Fruit fly (Drosophila melanogaster) whole organism, embryonic: ENCODE measurements around the gene pkaap.

ENCODE experiments used
- Atf6 ChIP-seq: fragments of 200-800 bp; sonication (Bioruptor generic); IDR thresholded peaks from 2 replicates; pipeline ENCODE4 v1.3.6; 2022; ENCODE audit warnings: missing biosample characterization, missing genetic modification characterization
- BEAF-32 ChIP-seq: fragments of 200-800 bp; sonication (Bioruptor generic); optimal IDR thresholded peaks from 3 replicates; lab custom pipeline; 2017; ENCODE audit warnings: missing biosample characterization, missing genetic modification characterization, mild to moderate bottlenecking, moderate library complexity, missing genetic modification reagents
- BtbVII ChIP-seq: fragments of 200-800 bp; sonication (Bioruptor generic); optimal IDR thresholded peaks from 3 replicates; lab custom pipeline; 2017; ENCODE audit warnings: missing biosample characterization, mild to moderate bottlenecking, missing genetic modification characterization
- CG10979 ChIP-seq: fragments of 200-800 bp; sonication (Bioruptor generic); optimal IDR thresholded peaks from 2 replicates; lab custom pipeline; 2018; ENCODE audit warnings: missing biosample characterization, mild to moderate bottlenecking, missing genetic modification characterization, moderate library complexity
- CG11504 ChIP-seq: fragments of 200-800 bp; sonication (Bioruptor generic); optimal IDR thresholded peaks from 3 replicates; lab custom pipeline; 2019; ENCODE audit warnings: missing biosample characterization, mild to moderate bottlenecking, missing genetic modification characterization, moderate library complexity
- CG12299 ChIP-seq: fragments of 200-800 bp; sonication (Bioruptor generic); optimal IDR thresholded peaks from 2 replicates; lab custom pipeline; 2018; ENCODE audit warnings: missing biosample characterization, mild to moderate bottlenecking, missing genetic modification characterization
- CG1233 ChIP-seq: fragments of 200-800 bp; sonication (Bioruptor generic); optimal IDR thresholded peaks from 4 replicates; lab custom pipeline; 2018; ENCODE audit warnings: missing biosample characterization, mild to moderate bottlenecking, missing genetic modification characterization
- CG12744 ChIP-seq: fragments of 200-800 bp; sonication (Bioruptor generic); optimal IDR thresholded peaks from 2 replicates; lab custom pipeline; 2016; ENCODE audit warnings: missing biosample characterization, missing genetic modification characterization
- CG12769 ChIP-seq: fragments of 200-800 bp; sonication (Bioruptor generic); optimal IDR thresholded peaks from 2 replicates; lab custom pipeline; 2019; ENCODE audit warnings: missing biosample characterization, mild to moderate bottlenecking, missing genetic modification characterization, moderate library complexity
- CG14441 ChIP-seq: fragments of 200-800 bp; sonication (Bioruptor generic); IDR thresholded peaks from 2 replicates; pipeline ENCODE4 v1.3.6; 2022; ENCODE audit warnings: missing biosample characterization, missing genetic modification characterization
- CG14710 ChIP-seq: fragments of 200-800 bp; sonication (Bioruptor generic); optimal IDR thresholded peaks from 3 replicates; lab custom pipeline; 2019; ENCODE audit warnings: missing biosample characterization, mild to moderate bottlenecking, missing genetic modification characterization, moderate library complexity
- CG15269 ChIP-seq: fragments of 200-800 bp; sonication (Bioruptor generic); optimal IDR thresholded peaks from 2 replicates; lab custom pipeline; 2018; ENCODE audit warnings: missing biosample characterization, mild to moderate bottlenecking, missing genetic modification characterization, moderate library complexity
- CG1603 ChIP-seq: fragments of 200-800 bp; sonication (Bioruptor generic); optimal IDR thresholded peaks from 2 replicates; lab custom pipeline; 2019; ENCODE audit warnings: missing biosample characterization, mild to moderate bottlenecking, missing genetic modification characterization, moderate library complexity
- CG18011 ChIP-seq: fragments of 200-800 bp; sonication (Bioruptor generic); optimal IDR thresholded peaks from 2 replicates; lab custom pipeline; 2017; ENCODE audit warnings: missing biosample characterization, missing genetic modification characterization, mild to moderate bottlenecking, moderate library complexity, missing genotype
- CG31441 ChIP-seq: fragments of 200-800 bp; sonication (Bioruptor generic); IDR thresholded peaks from 2 replicates; pipeline ENCODE4 v1.3.6; 2022; ENCODE audit warnings: missing biosample characterization, missing genetic modification characterization
- CG33213 ChIP-seq: fragments of 200-800 bp; sonication (Bioruptor generic); optimal IDR thresholded peaks from 3 replicates; lab custom pipeline; 2016; ENCODE audit warnings: missing biosample characterization, missing genetic modification characterization
- CG5245 ChIP-seq: fragments of 200-800 bp; sonication (Bioruptor generic); optimal IDR thresholded peaks from 3 replicates; lab custom pipeline; 2016; ENCODE audit warnings: missing biosample characterization, missing genetic modification characterization
- CG6254 ChIP-seq: fragments of 200-800 bp; sonication (Bioruptor generic); optimal IDR thresholded peaks from 3 replicates; lab custom pipeline; 2017; ENCODE audit warnings: mild to moderate bottlenecking, missing biosample characterization, missing genetic modification reagents, missing genetic modification characterization
- CG6683 ChIP-seq: fragments of 200-800 bp; sonication (Bioruptor generic); optimal IDR thresholded peaks from 2 replicates; lab custom pipeline; 2017; ENCODE audit warnings: missing biosample characterization, mild to moderate bottlenecking, missing genetic modification characterization, missing genetic modification reagents
- CG6791 ChIP-seq: fragments of 200-800 bp; sonication (Bioruptor generic); IDR thresholded peaks from 3 replicates; pipeline ENCODE4 v1.3.6; 2022; ENCODE audit warnings: missing biosample characterization, missing genetic modification characterization; ENCODE audit not compliant: partially characterized antibody
- CG7987 ChIP-seq: fragments of 200-800 bp; sonication (Bioruptor generic); optimal IDR thresholded peaks from 2 replicates; lab custom pipeline; 2018; ENCODE audit warnings: missing biosample characterization, mild to moderate bottlenecking, missing genetic modification characterization, moderate library complexity
- CG8281 ChIP-seq: fragments of 200-800 bp; sonication (Bioruptor generic); optimal IDR thresholded peaks from 2 replicates; lab custom pipeline; 2018; ENCODE audit warnings: missing biosample characterization, mild to moderate bottlenecking, missing genetic modification characterization, moderate library complexity
- CG9215 ChIP-seq: fragments of 200-800 bp; sonication (Bioruptor generic); IDR thresholded peaks from 2 replicates; pipeline ENCODE4 v1.3.6; 2022; ENCODE audit warnings: missing biosample characterization, missing genetic modification characterization
- Ets97D ChIP-seq: fragments of 200-800 bp; sonication (Bioruptor generic); optimal IDR thresholded peaks from 3 replicates; lab custom pipeline; 2016; ENCODE audit warnings: missing biosample characterization, missing genetic modification characterization
- Gsc ChIP-seq: fragments of 200-800 bp; sonication (Bioruptor generic); IDR thresholded peaks from 2 replicates; pipeline ENCODE4 v1.3.6; 2022; ENCODE audit warnings: missing biosample characterization, missing genetic modification characterization
- HHEX ChIP-seq: fragments of 200-800 bp; sonication (Bioruptor generic); optimal IDR thresholded peaks from 3 replicates; lab custom pipeline; 2017; ENCODE audit warnings: missing biosample characterization, mild to moderate bottlenecking, missing genetic modification characterization, missing genetic modification reagents
- HLHmδ ChIP-seq: fragments of 200-800 bp; sonication (Bioruptor generic); optimal IDR thresholded peaks from 2 replicates; lab custom pipeline; 2018; ENCODE audit warnings: missing biosample characterization, mild to moderate bottlenecking, missing genetic modification characterization, moderate library complexity
- HmgZ ChIP-seq: fragments of 200-800 bp; sonication (Bioruptor generic); optimal IDR thresholded peaks from 2 replicates; lab custom pipeline; 2018; ENCODE audit warnings: missing biosample characterization, mild to moderate bottlenecking, missing genetic modification characterization
- Myb ChIP-seq: fragments of 200-800 bp; sonication (Bioruptor generic); optimal IDR thresholded peaks from 2 replicates; lab custom pipeline; 2016; ENCODE audit warnings: missing biosample characterization, missing genetic modification characterization
- Ptx1 ChIP-seq: fragments of 200-800 bp; sonication (Bioruptor generic); IDR thresholded peaks from 2 replicates; pipeline ENCODE4 v1.3.6; 2022; ENCODE audit warnings: missing biosample characterization, missing genetic modification characterization
- al ChIP-seq: fragments of 200-800 bp; sonication (Bioruptor generic); IDR thresholded peaks from 2 replicates; pipeline ENCODE4 v1.3.6; 2022; ENCODE audit warnings: missing biosample characterization, missing genetic modification characterization
- ato ChIP-seq: fragments of 200-800 bp; sonication (Bioruptor generic); IDR thresholded peaks from 2 replicates; pipeline ENCODE4 v1.3.6; 2022; ENCODE audit warnings: missing biosample characterization, missing genetic modification characterization; ENCODE audit not compliant: partially characterized antibody
- cad ChIP-seq: fragments of >200 bp; optimal IDR thresholded peaks from 2 replicates; lab custom pipeline; 2017; ENCODE audit warnings: missing biosample characterization, missing genetic modification characterization
- cato ChIP-seq: fragments of 200-800 bp; sonication (Bioruptor generic); optimal IDR thresholded peaks from 2 replicates; lab custom pipeline; 2016; ENCODE audit warnings: missing biosample characterization, missing genetic modification characterization, borderline replicate concordance
- da ChIP-seq: fragments of 200-800 bp; sonication (Bioruptor generic); optimal IDR thresholded peaks from 2 replicates; lab custom pipeline; 2016; ENCODE audit warnings: missing biosample characterization, missing genetic modification characterization
- hbn ChIP-seq: fragments of 200-800 bp; sonication (Bioruptor generic); IDR thresholded peaks from 2 replicates; pipeline ENCODE4 v1.3.6; 2022; ENCODE audit warnings: missing biosample characterization, missing genetic modification characterization; ENCODE audit not compliant: partially characterized antibody
- insv ChIP-seq, 2 experiments: fragments of 200-800 bp; sonication (Bioruptor generic); optimal IDR thresholded peaks; 3 replicates each; lab custom pipeline; 2016 to 2018; ENCODE audit warnings: missing biosample characterization in 2 of 2, missing genetic modification characterization in 2 of 2
- lab ChIP-seq: fragments of 200-800 bp; sonication (Bioruptor generic); optimal IDR thresholded peaks from 3 replicates; lab custom pipeline; 2017; ENCODE audit warnings: missing biosample characterization, missing genetic modification characterization, mild to moderate bottlenecking, moderate library complexity, missing genetic modification reagents
- odd ChIP-seq: fragments of 200-800 bp; sonication (Bioruptor generic); optimal IDR thresholded peaks from 2 replicates; lab custom pipeline; 2017; ENCODE audit warnings: missing biosample characterization, mild to moderate bottlenecking, missing genetic modification characterization
- onecut ChIP-seq: fragments of 200-800 bp; sonication (Bioruptor generic); IDR thresholded peaks from 2 replicates; pipeline ENCODE4 v1.3.6; 2022; ENCODE audit warnings: missing biosample characterization, missing genetic modification characterization
- psq ChIP-seq: fragments of 200-800 bp; sonication (Bioruptor generic); optimal IDR thresholded peaks from 2 replicates; lab custom pipeline; 2017; ENCODE audit warnings: missing biosample characterization, missing genetic modification characterization
- repo ChIP-seq: fragments of 200-800 bp; sonication (Bioruptor generic); optimal IDR thresholded peaks from 2 replicates; lab custom pipeline; 2016; ENCODE audit warnings: missing biosample characterization, missing genetic modification characterization
- stwl ChIP-seq: fragments of 200-800 bp; sonication (Bioruptor generic); optimal IDR thresholded peaks from 3 replicates; lab custom pipeline; 2018; ENCODE audit warnings: missing biosample characterization, mild to moderate bottlenecking, missing genetic modification characterization, moderate library complexity
- trh ChIP-seq: fragments of 200-800 bp; sonication (Bioruptor generic); optimal IDR thresholded peaks from 2 replicates; lab custom pipeline; 2016; ENCODE audit warnings: missing biosample characterization, missing genetic modification characterization
- usp ChIP-seq: fragments of >200 bp; optimal IDR thresholded peaks from 2 replicates; lab custom pipeline; 2017; ENCODE audit warnings: missing biosample characterization, missing genetic modification characterization
- vfl ChIP-seq: fragments of 200-800 bp; sonication (Bioruptor generic); optimal IDR thresholded peaks from 2 replicates; lab custom pipeline; 2016; ENCODE audit warnings: missing biosample characterization, missing genetic modification characterization
- wor ChIP-seq: fragments of 200-800 bp; sonication (Bioruptor generic); IDR thresholded peaks from 2 replicates; pipeline ENCODE4 v1.3.6; 2022; ENCODE audit warnings: missing biosample characterization, missing genetic modification characterization
- zf30C ChIP-seq: fragments of 200-800 bp; sonication (Bioruptor generic); optimal IDR thresholded peaks from 3 replicates; lab custom pipeline; 2018; ENCODE audit warnings: missing biosample characterization, mild to moderate bottlenecking, missing genetic modification characterization

Gene pkaap

DNA sequence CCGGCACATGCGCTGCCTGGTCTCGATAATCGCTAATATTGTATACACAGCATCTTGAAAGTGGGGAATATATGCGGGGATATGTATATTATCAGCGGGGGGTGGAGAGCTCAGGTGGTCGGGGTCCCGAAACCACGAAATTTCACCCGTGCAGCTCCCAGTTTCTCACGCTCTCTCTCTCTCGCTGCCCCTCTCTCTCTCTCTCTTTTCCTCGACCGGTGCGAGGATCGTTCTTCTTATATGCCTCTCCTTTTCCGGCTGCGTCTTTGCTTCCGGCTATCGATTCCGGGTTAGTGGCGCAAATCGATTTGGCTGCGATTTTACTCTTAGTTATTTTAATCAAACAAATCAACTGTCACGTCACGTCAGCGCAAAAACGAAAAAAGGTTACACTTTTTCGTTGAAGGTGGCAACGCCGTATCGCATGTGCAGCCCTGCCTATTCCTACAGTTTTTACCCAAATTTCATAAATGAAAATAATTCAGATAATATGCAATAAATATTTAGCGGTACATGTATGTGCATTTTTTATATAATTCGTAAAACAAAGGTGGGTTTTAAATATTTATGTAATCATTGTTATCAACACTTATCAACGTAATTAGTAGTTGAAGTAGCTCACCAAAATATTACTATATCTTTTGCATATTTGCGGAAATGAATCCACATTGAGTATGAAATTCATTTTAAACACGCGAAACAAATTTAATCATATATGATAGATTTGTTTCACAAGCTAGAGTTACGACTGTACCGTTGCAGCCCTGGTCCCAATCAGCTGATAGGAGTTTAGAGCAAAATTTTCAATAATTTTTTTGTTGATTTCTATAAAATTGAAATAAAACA, 11.6 kb downstream of the pkaap start, which contains the start of the genes heix and CG17328 (continued):
- TF ChIP-seq CG6683 (no peak), vfl (GFP tag; lab: Kevin White, UChicago) (no peak), CG8281 (peak; percentile 39), CG6254 (no peak), Ptx1 (GFP tag; lab: Robert Waterston, UW) (peak; percentile 81), Atf6 (peak; percentile 43; the same call in 1 of the 2 replicates), BEAF-32 (GFP tag; lab: Kevin White, UChicago) (peak; percentile 58), psq (GFP tag; lab: Kevin White, UChicago) (no peak), wor (GFP tag; lab: Robert Waterston, UW) (peak; percentile 41; the same call in 1 of the 2 replicates), CG11504 (tag; lab: Kevin White, UChicago) (no peak), odd (GFP tag; lab: Kevin White, UChicago) (peak; percentile 19), CG10979 (tag; lab: Kevin White, UChicago) (peak; percentile 45), CG31441 (GFP tag; lab: Robert Waterston, UW) (no peak; the same call in 1 of the 2 replicates), CG9215 (GFP tag; lab: Robert Waterston, UW) (peak; percentile 72), CG7987 (GFP tag; lab: Kevin White, UChicago) (no peak), CG1233 (GFP tag; lab: Kevin White, UChicago) (peak; percentile 69), cato (GFP tag; lab: Kevin White, UChicago) (peak; percentile 69), CG5245 (GFP tag; lab: Kevin White, UChicago) (no peak), cad (no peak), HLHmδ (GFP tag; lab: Kevin White, UChicago) (no peak), usp (GFP tag; lab: Kevin White, UChicago) (no peak), CG14710 (tag; lab: Kevin White, UChicago) (peak; percentile 94), CG12769 (tag; lab: Kevin White, UChicago) (peak; percentile 96), Gsc (GFP tag; lab: Robert Waterston, UW) (no peak), CG33213 (GFP tag; lab: Kevin White, UChicago) (peak; percentile 38), hbn (GFP tag; lab: Robert Waterston, UW) (peak; percentile 25; the same call in 1 of the 2 replicates), zf30C (GFP tag; lab: Kevin White, UChicago) (no peak), CG6791 (GFP tag; lab: Robert Waterston, UW) (no peak), HmgZ (tag; lab: Kevin White, UChicago) (peak; percentile 30), repo (GFP tag; lab: Kevin White, UChicago) (no peak), da (GFP tag; lab: Kevin White, UChicago) (no peak), Ets97D (GFP tag; lab: Kevin White, UChicago) (peak; percentile 74), trh (peak; percentile 25), BtbVII (GFP tag; lab: Kevin White, UChicago) (peak; percentile 39), CG18011 (peak; percentile 24), HHEX (GFP tag; lab: Kevin White, UChicago) (peak; percentile 41), CG12744 (GFP tag; lab: Kevin White, UChicago) (peak; percentile 35), Myb (GFP tag; lab: Kevin White, UChicago) (peak; percentile 39), CG15269 (tag; lab: Kevin White, UChicago) (no peak), lab (GFP tag; lab: Kevin White, UChicago) (no peak), CG1603 (tag; lab: Kevin White, UChicago) (peak; percentile 63), CG12299 (tag; lab: Kevin White, UChicago) (peak; percentile 54), onecut (peak; percentile 8; the same call in 1 of the 2 replicates), insv (GFP tag; optimal IDR thresholded peaks at IDR 0.05; lab: Kevin White, UChicago) (peak in 1 of 2 experiments; percentile 36), stwl (peak; percentile 46), ato (GFP tag; lab: Robert Waterston, UW) (0 out of 2 replicates have a peak, but pooled peaks have one; percentile 16), CG14441 (GFP tag; lab: Robert Waterston, UW) (peak; percentile 79), al (GFP tag; lab: Robert Waterston, UW) (peak; percentile 69)
